Worm (Caenorhabditis elegans) whole organism, L2 larva: Measurements from ENCODE around the gene F38B6.2.

ENCODE experiments used
- F13H6.1 ChIP-seq: sonication (generic microtip); optimal IDR thresholded peaks from 2 replicates; lab custom pipeline; 2016; ENCODE audit warnings: missing genetic modification characterization, missing compliant biosample characterization
- ama-1 ChIP-seq: fragments of 150-350 bp; optimal IDR thresholded peaks from 2 replicates; lab custom pipeline; 2018; ENCODE audit warnings: inconsistent platforms
- gmeb-1 ChIP-seq: fragments of 150-350 bp; optimal IDR thresholded peaks from 2 replicates; lab custom pipeline; 2014; ENCODE audit warnings: missing biosample characterization, missing genetic modification characterization
- lin-11 ChIP-seq: fragments of 150-350 bp; sonication (generic microtip); optimal IDR thresholded peaks from 2 replicates; lab custom pipeline; 2014; ENCODE audit warnings: missing biosample characterization, missing genetic modification characterization, inconsistent platforms, mixed read lengths
- mdl-1 ChIP-seq, 2 experiments: fragments of 150-350 bp in 1 of 2; sonication (generic microtip) in 1 of 2; optimal IDR thresholded peaks; 2 replicates each; lab custom pipeline; 2017; ENCODE audit warnings: missing biosample characterization in 2 of 2, missing genetic modification characterization in 2 of 2
- nhr-12 ChIP-seq: fragments of 150-350 bp; optimal IDR thresholded peaks from 2 replicates; lab custom pipeline; 2014; ENCODE audit warnings: missing biosample characterization, missing genetic modification characterization
- nhr-237 ChIP-seq: fragments of 150-350 bp; optimal IDR thresholded peaks from 2 replicates; lab custom pipeline; 2014; ENCODE audit warnings: missing biosample characterization, missing genetic modification characterization
- skn-1 ChIP-seq: sonication (generic microtip); optimal IDR thresholded peaks from 2 replicates; lab custom pipeline; 2017; ENCODE audit warnings: missing biosample characterization, missing genetic modification characterization
- zag-1 ChIP-seq: fragments of 150-350 bp; optimal IDR thresholded peaks from 2 replicates; lab custom pipeline; 2014; ENCODE audit warnings: missing biosample characterization, missing genetic modification characterization
- ztf-11 ChIP-seq: sonication (generic microtip); optimal IDR thresholded peaks from 2 replicates; lab custom pipeline; 2017; ENCODE audit warnings: missing biosample characterization, missing genetic modification characterization

DNA sequence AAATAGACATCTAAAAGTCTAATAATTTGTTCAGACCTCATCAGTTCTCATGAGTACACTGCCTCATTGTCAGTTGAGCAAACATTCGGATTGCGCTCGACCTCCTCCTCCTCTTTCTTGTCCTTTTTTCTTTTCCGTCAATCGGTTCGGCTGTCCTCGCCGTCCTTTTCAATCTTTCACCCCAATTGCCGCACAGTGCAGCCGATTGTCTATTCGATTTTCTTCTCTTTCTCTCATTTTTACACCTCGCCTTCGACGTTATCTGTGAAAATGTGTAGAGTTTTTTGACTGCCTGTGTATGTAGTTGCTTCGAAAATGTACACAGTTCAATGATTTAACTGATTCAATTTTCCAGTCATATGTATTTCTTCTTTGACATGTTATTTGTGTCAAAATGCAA is 45.2 kb upstream of the F38B6.2 start:
- TF ChIP-seq gmeb-1 (tag; lab: Kevin White, UChicago): no peak
- no peak for TF ChIP-seq skn-1
- TF ChIP-seq ama-1 (lab: Kevin White, UChicago): no peak
- TF ChIP-seq ztf-11: no peak
- peak; percentile 57 for TF ChIP-seq F13H6.1 (tag; lab: Kevin White, UChicago)
- TF ChIP-seq nhr-12 (tag; lab: Kevin White, UChicago): no peak
- no peak for TF ChIP-seq lin-11 (tag; lab: Kevin White, UChicago)
- no peak for TF ChIP-seq mdl-1 (tag; optimal IDR thresholded peaks at IDR 0.05; lab: Kevin White, UChicago)
- no peak for TF ChIP-seq zag-1 (tag; lab: Kevin White, UChicago)
- TF ChIP-seq nhr-237: no peak
